Fruit fly (Drosophila melanogaster) whole organism, embryonic: ENCODE data around the gene Vps29.

Source experiments
- CG10321 ChIP-seq: fragments of 200-800 bp; sonication (Bioruptor generic); IDR thresholded peaks from 2 replicates; pipeline ENCODE4 v1.3.6; 2022; ENCODE audit warnings: missing biosample characterization, missing genetic modification characterization
- CG10431 ChIP-seq: fragments of 200-800 bp; sonication (Bioruptor generic); optimal IDR thresholded peaks from 3 replicates; lab custom pipeline; 2018; ENCODE audit warnings: missing biosample characterization, mild to moderate bottlenecking, missing genetic modification characterization
- CG10543 ChIP-seq: fragments of 200-800 bp; sonication (Bioruptor generic); optimal IDR thresholded peaks from 3 replicates; lab custom pipeline; 2017; ENCODE audit warnings: missing biosample characterization, mild to moderate bottlenecking, missing genetic modification characterization, moderate library complexity
- CG13123 ChIP-seq: fragments of 200-800 bp; sonication (Bioruptor generic); optimal IDR thresholded peaks from 2 replicates; lab custom pipeline; 2016; ENCODE audit warnings: missing biosample characterization, missing genetic modification characterization
- CG13287 ChIP-seq: fragments of 200-800 bp; sonication (Bioruptor generic); IDR thresholded peaks from 2 replicates; pipeline ENCODE4 v1.3.6; 2022; ENCODE audit warnings: missing biosample characterization, missing genetic modification characterization; ENCODE audit not compliant: partially characterized antibody
- CG13296 ChIP-seq: fragments of 200-800 bp; sonication (Bioruptor generic); optimal IDR thresholded peaks from 3 replicates; lab custom pipeline; 2018; ENCODE audit warnings: missing biosample characterization, mild to moderate bottlenecking, missing genetic modification characterization
- CG14965 ChIP-seq: fragments of 200-800 bp; sonication (Bioruptor generic); optimal IDR thresholded peaks from 2 replicates; lab custom pipeline; 2016; ENCODE audit warnings: missing biosample characterization, missing genetic modification characterization, borderline replicate concordance
- CG15479 ChIP-seq: fragments of 200-800 bp; sonication (Bioruptor generic); optimal IDR thresholded peaks from 3 replicates; lab custom pipeline; 2019; ENCODE audit warnings: missing biosample characterization, mild to moderate bottlenecking, missing genetic modification characterization, moderate library complexity
- CG17328 ChIP-seq: fragments of 200-800 bp; sonication (Bioruptor generic); IDR thresholded peaks from 2 replicates; pipeline ENCODE4 v1.3.6; 2022; ENCODE audit warnings: missing biosample characterization, missing genetic modification characterization
- CG2120 ChIP-seq: fragments of 200-800 bp; sonication (Bioruptor generic); optimal IDR thresholded peaks from 3 replicates; lab custom pipeline; 2016; ENCODE audit warnings: missing biosample characterization, missing genetic modification characterization
- CG2875 ChIP-seq: fragments of 200-800 bp; sonication (Bioruptor generic); optimal IDR thresholded peaks from 2 replicates; lab custom pipeline; 2017; ENCODE audit warnings: missing biosample characterization, mild to moderate bottlenecking, missing genetic modification characterization, missing genetic modification reagents
- CG34224 ChIP-seq: fragments of 200-800 bp; sonication (Bioruptor generic); IDR thresholded peaks from 3 replicates; pipeline ENCODE4 v1.3.6; 2022; ENCODE audit warnings: missing biosample characterization, missing genetic modification characterization; ENCODE audit not compliant: partially characterized antibody
- CG5245 ChIP-seq: fragments of 200-800 bp; sonication (Bioruptor generic); optimal IDR thresholded peaks from 3 replicates; lab custom pipeline; 2016; ENCODE audit warnings: missing biosample characterization, missing genetic modification characterization
- CG6813 ChIP-seq: fragments of 200-800 bp; sonication (Bioruptor generic); optimal IDR thresholded peaks from 2 replicates; lab custom pipeline; 2017; ENCODE audit warnings: missing biosample characterization, missing genetic modification characterization, mild to moderate bottlenecking, moderate library complexity, missing genetic modification reagents
- CG9817 ChIP-seq: fragments of 200-800 bp; sonication (Bioruptor generic); optimal IDR thresholded peaks from 2 replicates; lab custom pipeline; 2018; ENCODE audit warnings: missing biosample characterization, mild to moderate bottlenecking, missing genetic modification characterization, moderate library complexity
- CHES-1-like ChIP-seq: fragments of 200-800 bp; sonication (Bioruptor generic); optimal IDR thresholded peaks from 2 replicates; lab custom pipeline; 2016; ENCODE audit warnings: missing biosample characterization, missing genetic modification characterization
- D19A ChIP-seq: fragments of 200-800 bp; optimal IDR thresholded peaks from 3 replicates; lab custom pipeline; 2019; ENCODE audit warnings: missing biosample characterization, mild to moderate bottlenecking, missing genetic modification characterization, moderate library complexity
- HLH4C ChIP-seq: fragments of 200-800 bp; sonication (Bioruptor generic); IDR thresholded peaks from 3 replicates; pipeline ENCODE4 v1.3.6; 2022; ENCODE audit warnings: missing biosample characterization, missing genetic modification characterization; ENCODE audit not compliant: partially characterized antibody
- HLH54F ChIP-seq: fragments of 200-800 bp; sonication (Bioruptor generic); optimal IDR thresholded peaks from 3 replicates; lab custom pipeline; 2016; ENCODE audit warnings: missing biosample characterization, missing genetic modification characterization
- Lhr ChIP-seq: fragments of 200-800 bp; sonication (Bioruptor generic); optimal IDR thresholded peaks from 3 replicates; lab custom pipeline; 2017; ENCODE audit warnings: mild to moderate bottlenecking, missing biosample characterization, missing genetic modification reagents, missing genetic modification characterization
- Mes4 ChIP-seq: fragments of 200-800 bp; sonication (Bioruptor generic); optimal IDR thresholded peaks from 2 replicates; lab custom pipeline; 2016; ENCODE audit warnings: missing biosample characterization, missing genetic modification characterization
- Mrtf ChIP-seq: fragments of 200-800 bp; sonication (Bioruptor generic); IDR thresholded peaks from 3 replicates; pipeline ENCODE4 v1.3.6; 2022; ENCODE audit warnings: missing biosample characterization, missing genetic modification characterization
- NFAT ChIP-seq: fragments of 200-800 bp; sonication (Bioruptor generic); IDR thresholded peaks from 2 replicates; pipeline ENCODE4 v1.3.6; 2022; ENCODE audit warnings: missing biosample characterization, missing genetic modification characterization
- Neu2 ChIP-seq: fragments of 200-800 bp; sonication (Bioruptor generic); optimal IDR thresholded peaks from 3 replicates; lab custom pipeline; 2016; ENCODE audit warnings: missing biosample characterization, missing genetic modification characterization, borderline replicate concordance
- Pdp1 ChIP-seq, 2 experiments: fragments of 200-800 bp; sonication (Bioruptor generic); optimal IDR thresholded peaks; 3 replicates each; lab custom pipeline; 2016; ENCODE audit warnings: missing biosample characterization in 2 of 2, missing genetic modification characterization in 2 of 2, mild to moderate bottlenecking in 1 of 2, moderate library complexity in 1 of 2
- Scr ChIP-seq: fragments of 200-800 bp; sonication (Bioruptor generic); IDR thresholded peaks from 2 replicates; pipeline ENCODE4 v1.3.6; 2022; ENCODE audit warnings: missing biosample characterization, missing genetic modification characterization; ENCODE audit not compliant: partially characterized antibody
- Trl ChIP-seq, 3 experiments: fragments of >200 bp in 2 of 3; fragments of 200-800 bp in 1 of 3; sonication (Bioruptor generic) in 1 of 3; optimal IDR thresholded peaks; 2 replicates in 1 of 3; 3 replicates in 2 of 3; lab custom pipeline; 2016 to 2017; ENCODE audit warnings: missing biosample characterization in 1 of 3, missing genetic modification characterization in 1 of 3
- abd-A ChIP-seq: fragments of 200-800 bp; sonication (Bioruptor generic); optimal IDR thresholded peaks from 3 replicates; lab custom pipeline; 2019; ENCODE audit warnings: missing biosample characterization, mild to moderate bottlenecking, missing genetic modification characterization, moderate library complexity
- ara ChIP-seq: fragments of 200-800 bp; sonication (Bioruptor generic); IDR thresholded peaks from 2 replicates; pipeline ENCODE4 v1.3.6; 2022; ENCODE audit warnings: missing biosample characterization, missing genetic modification characterization
- bbx ChIP-seq: fragments of 200-800 bp; sonication (Bioruptor generic); IDR thresholded peaks from 2 replicates; pipeline ENCODE4 v1.3.6; 2022; ENCODE audit warnings: missing biosample characterization, missing genetic modification characterization; ENCODE audit not compliant: partially characterized antibody
- cato ChIP-seq: fragments of 200-800 bp; sonication (Bioruptor generic); optimal IDR thresholded peaks from 2 replicates; lab custom pipeline; 2016; ENCODE audit warnings: missing biosample characterization, missing genetic modification characterization, borderline replicate concordance
- chinmo ChIP-seq: fragments of 200-800 bp; sonication (Bioruptor generic); IDR thresholded peaks from 4 replicates; pipeline ENCODE4 v1.3.6; 2022; ENCODE audit warnings: missing biosample characterization, missing genetic modification characterization; ENCODE audit not compliant: partially characterized antibody
- ci ChIP-seq: fragments of 200-800 bp; sonication (Bioruptor generic); IDR thresholded peaks from 3 replicates; pipeline ENCODE4 v1.3.6; 2022; ENCODE audit warnings: missing biosample characterization, missing genetic modification characterization
- croc ChIP-seq: fragments of 200-800 bp; sonication (Bioruptor generic); conservative IDR thresholded peaks from 3 replicates; pipeline ENCODE4 v1.3.6; 2022; ENCODE audit warnings: missing biosample characterization, missing genetic modification characterization
- cwo ChIP-seq: fragments of 200-800 bp; sonication (Bioruptor generic); optimal IDR thresholded peaks from 3 replicates; lab custom pipeline; 2017; ENCODE audit warnings: missing biosample characterization, missing genetic modification characterization, mild to moderate bottlenecking, moderate library complexity, missing genetic modification reagents
- dati ChIP-seq: fragments of 200-800 bp; sonication (Bioruptor generic); IDR thresholded peaks from 2 replicates; pipeline ENCODE4 v1.3.6; 2022; ENCODE audit warnings: missing biosample characterization, missing genetic modification characterization
- ems ChIP-seq: fragments of 200-800 bp; sonication (Bioruptor generic); optimal IDR thresholded peaks from 3 replicates; lab custom pipeline; 2016; ENCODE audit warnings: missing biosample characterization, missing genetic modification characterization
- exex ChIP-seq: fragments of 200-800 bp; sonication (Bioruptor generic); optimal IDR thresholded peaks from 4 replicates; lab custom pipeline; 2018; ENCODE audit warnings: missing biosample characterization, mild to moderate bottlenecking, missing genetic modification characterization, moderate library complexity
- fd102C ChIP-seq: fragments of 200-800 bp; sonication (Bioruptor generic); optimal IDR thresholded peaks from 2 replicates; lab custom pipeline; 2018; ENCODE audit warnings: missing biosample characterization, mild to moderate bottlenecking, missing genetic modification characterization, moderate library complexity
- inv ChIP-seq: fragments of 200-800 bp; sonication (Bioruptor generic); IDR thresholded peaks from 2 replicates; pipeline ENCODE4 v1.3.6; 2022; ENCODE audit warnings: missing biosample characterization, missing genetic modification characterization; ENCODE audit not compliant: partially characterized antibody
- mam ChIP-seq: fragments of 200-800 bp; sonication (Bioruptor generic); optimal IDR thresholded peaks from 3 replicates; lab custom pipeline; 2016; ENCODE audit warnings: missing biosample characterization, missing genetic modification characterization
- pho ChIP-seq: fragments of 200-800 bp; sonication (Bioruptor generic); optimal IDR thresholded peaks from 2 replicates; lab custom pipeline; 2016; ENCODE audit warnings: missing biosample characterization, missing genetic modification characterization
- sc ChIP-seq, 3 experiments: fragments of >200 bp in 2 of 3; fragments of 200-800 bp in 1 of 3; sonication (Bioruptor generic) in 1 of 3; optimal IDR thresholded peaks; 2 replicates in 2 of 3; 3 replicates in 1 of 3; lab custom pipeline; 2017; ENCODE audit warnings: mild to moderate bottlenecking in 1 of 3, missing biosample characterization in 1 of 3, missing genetic modification characterization in 1 of 3, missing genetic modification reagents in 1 of 3
- tap ChIP-seq: fragments of 200-800 bp; optimal IDR thresholded peaks from 3 replicates; lab custom pipeline; 2019; ENCODE audit warnings: missing biosample characterization, mild to moderate bottlenecking, missing genetic modification characterization, moderate library complexity
- tna ChIP-seq: fragments of 200-800 bp; sonication (Bioruptor generic); IDR thresholded peaks from 2 replicates; pipeline ENCODE4 v1.3.6; 2022; ENCODE audit warnings: missing biosample characterization, missing genetic modification characterization; ENCODE audit not compliant: partially characterized antibody
- trem ChIP-seq: fragments of 200-800 bp; optimal IDR thresholded peaks from 3 replicates; lab custom pipeline; 2019; ENCODE audit warnings: missing biosample characterization, mild to moderate bottlenecking, missing genetic modification characterization, moderate library complexity
- usp ChIP-seq: fragments of >200 bp; optimal IDR thresholded peaks from 2 replicates; lab custom pipeline; 2017; ENCODE audit warnings: missing biosample characterization, missing genetic modification characterization
- vnd ChIP-seq: fragments of 200-800 bp; sonication (Bioruptor generic); IDR thresholded peaks from 3 replicates; pipeline ENCODE4 v1.3.6; 2022; ENCODE audit warnings: missing biosample characterization, missing genetic modification characterization; ENCODE audit not compliant: partially characterized antibody

Gene Vps29

dm6 chr2L:1102349-1102748, 48.2 kb upstream of the Vps29 start, which contains the start of gene CG4629 (continued):
- TF ChIP-seq ara (GFP tag; lab: Robert Waterston, UW) (no peak), usp (GFP tag; lab: Kevin White, UChicago) (no peak), Lhr (GFP tag; lab: Kevin White, UChicago) (no peak), Mrtf (GFP tag; lab: Robert Waterston, UW) (no peak), CHES-1-like (GFP tag; lab: Kevin White, UChicago) (no peak), croc (GFP tag; lab: Robert Waterston, UW) (no peak), Mes4 (GFP tag; lab: Kevin White, UChicago) (no peak), Neu2 (GFP tag; lab: Kevin White, UChicago) (no peak), tap (tag; lab: Kevin White, UChicago) (no peak), CG10543 (peak; percentile 2), pho (GFP tag; lab: Kevin White, UChicago) (no peak), CG6813 (GFP tag; lab: Kevin White, UChicago) (no peak), NFAT (no peak), CG5245 (GFP tag; lab: Kevin White, UChicago) (no peak), ci (GFP tag; lab: Robert Waterston, UW) (peak; percentile 52; the same call in 2 of the 3 replicates), trem (tag; lab: Kevin White, UChicago) (no peak), chinmo (GFP tag; lab: Robert Waterston, UW) (0 out of 4 replicates have a peak, but pooled peaks have one; percentile 70), cato (GFP tag; lab: Kevin White, UChicago) (no peak), vnd (GFP tag; lab: Robert Waterston, UW) (no peak), D19A (tag; lab: Kevin White, UChicago) (no peak), CG2875 (no peak), CG10431 (GFP tag; lab: Kevin White, UChicago) (no peak), ems (GFP tag; lab: Kevin White, UChicago) (no peak), Trl (optimal IDR thresholded peaks at IDR 0.05; lab: Kevin White, UChicago) (peak in 1 of 2 experiments; percentile 53), Trl (GFP tag; optimal IDR thresholded peaks at IDR 0.05; lab: Kevin White, UChicago) (no peak), CG10321 (GFP tag; lab: Robert Waterston, UW) (no peak), bbx (no peak; the same call in 1 of the 2 replicates), exex (tag; lab: Kevin White, UChicago) (no peak), cwo (GFP tag; lab: Kevin White, UChicago) (no peak), fd102C (GFP tag; lab: Kevin White, UChicago) (no peak), dati (GFP tag; lab: Robert Waterston, UW) (no peak), Pdp1 (GFP tag; optimal IDR thresholded peaks at IDR 0.05; lab: Kevin White, UChicago) (peak in 1 of 2 experiments; percentile 2), Scr (GFP tag; lab: Robert Waterston, UW) (0 out of 2 replicates have a peak, but pooled peaks have one; percentile 28), abd-A (tag; lab: Kevin White, UChicago) (no peak), CG9817 (tag; lab: Kevin White, UChicago) (no peak), HLH4C (peak; percentile 49; the same call in 1 of the 3 replicates), CG17328 (GFP tag; lab: Robert Waterston, UW) (no peak), CG34224 (0 out of 3 replicates have a peak, but pooled peaks have one; percentile 32), CG13123 (GFP tag; lab: Kevin White, UChicago) (no peak), CG13296 (GFP tag; lab: Kevin White, UChicago) (no peak), CG14965 (GFP tag; lab: Kevin White, UChicago) (no peak), CG2120 (GFP tag; lab: Kevin White, UChicago) (no peak), HLH54F (GFP tag; lab: Kevin White, UChicago) (no peak), CG13287 (GFP tag; lab: Robert Waterston, UW) (peak; percentile 57), tna (GFP tag; lab: Robert Waterston, UW) (no peak; the same call in 1 of the 2 replicates), mam (GFP tag; lab: Kevin White, UChicago) (no peak), inv (GFP tag; lab: Robert Waterston, UW) (no peak), sc (optimal IDR thresholded peaks at IDR 0.05; lab: Kevin White, UChicago) (no peak), sc (GFP tag; optimal IDR thresholded peaks at IDR 0.05; lab: Kevin White, UChicago) (no peak), CG15479 (GFP tag; lab: Kevin White, UChicago) (no peak)
